Worm (Caenorhabditis elegans) whole organism, L2 larva: ENCODE results near the gene sea-2.

ENCODE experiments used
- C34F6.9 ChIP-seq: fragments of 150-350 bp; optimal IDR thresholded peaks from 2 replicates; lab custom pipeline; 2014; ENCODE audit warnings: missing biosample characterization, missing genetic modification characterization
- F13H6.1 ChIP-seq: sonication (generic microtip); optimal IDR thresholded peaks from 2 replicates; lab custom pipeline; 2016; ENCODE audit warnings: missing genetic modification characterization, missing compliant biosample characterization
- R02D3.7 ChIP-seq: fragments of 150-350 bp; optimal IDR thresholded peaks from 2 replicates; lab custom pipeline; 2014; ENCODE audit warnings: missing biosample characterization, missing genetic modification characterization
- ZK546.5 ChIP-seq: sonication (generic microtip); optimal IDR thresholded peaks from 2 replicates; lab custom pipeline; 2017; ENCODE audit warnings: missing biosample characterization, missing genetic modification characterization
- alr-1 ChIP-seq: fragments of 150-350 bp; optimal IDR thresholded peaks from 2 replicates; lab custom pipeline; 2014; ENCODE audit warnings: missing biosample characterization, missing genetic modification characterization
- aly-2 ChIP-seq: fragments of 150-350 bp; optimal IDR thresholded peaks from 2 replicates; lab custom pipeline; 2014; ENCODE audit warnings: missing biosample characterization, missing genetic modification characterization
- ama-1 ChIP-seq: fragments of 150-350 bp; optimal IDR thresholded peaks from 2 replicates; lab custom pipeline; 2018; ENCODE audit warnings: inconsistent platforms
- blmp-1 ChIP-seq: sonication (generic microtip); optimal IDR thresholded peaks from 2 replicates; lab custom pipeline; 2017; ENCODE audit warnings: missing genetic modification characterization, mild to moderate bottlenecking, missing compliant biosample characterization, antibody characterized with exemption, moderate library complexity; ENCODE audit not compliant: insufficient read depth
- crh-2 ChIP-seq: sonication (generic microtip); optimal IDR thresholded peaks from 2 replicates; lab custom pipeline; 2017; ENCODE audit warnings: missing biosample characterization, missing genetic modification characterization
- dmd-4 ChIP-seq: sonication (generic microtip); optimal IDR thresholded peaks from 2 replicates; lab custom pipeline; 2017; ENCODE audit warnings: missing biosample characterization, missing genetic modification characterization
- egl-27 ChIP-seq: sonication (generic microtip); optimal IDR thresholded peaks from 3 replicates; lab custom pipeline; 2017; ENCODE audit warnings: missing biosample characterization, missing genetic modification reagents, missing genetic modification characterization
- elt-1 ChIP-seq: fragments of 150-350 bp; optimal IDR thresholded peaks from 2 replicates; lab custom pipeline; 2014; ENCODE audit warnings: missing biosample characterization, missing genetic modification characterization
- fos-1 ChIP-seq: fragments of 150-350 bp; optimal IDR thresholded peaks from 2 replicates; lab custom pipeline; 2014; ENCODE audit warnings: missing biosample characterization, missing genetic modification characterization
- gmeb-1 ChIP-seq: fragments of 150-350 bp; optimal IDR thresholded peaks from 2 replicates; lab custom pipeline; 2014; ENCODE audit warnings: missing biosample characterization, missing genetic modification characterization
- lin-11 ChIP-seq: fragments of 150-350 bp; sonication (generic microtip); optimal IDR thresholded peaks from 2 replicates; lab custom pipeline; 2014; ENCODE audit warnings: missing biosample characterization, missing genetic modification characterization, inconsistent platforms, mixed read lengths
- lin-39 ChIP-seq: fragments of 150-350 bp; optimal IDR thresholded peaks from 2 replicates; lab custom pipeline; 2014; ENCODE audit warnings: missing biosample characterization, missing genetic modification reagents, missing genetic modification characterization
- lsy-2 ChIP-seq, 2 experiments: fragments of 150-350 bp in 1 of 2; sonication (generic microtip) in 1 of 2; optimal IDR thresholded peaks; 2 replicates each; lab custom pipeline; 2014 to 2017; ENCODE audit warnings: missing biosample characterization in 2 of 2, missing genetic modification characterization in 2 of 2
- mab-5 ChIP-seq: fragments of 150-350 bp; optimal IDR thresholded peaks from 2 replicates; lab custom pipeline; 2014; ENCODE audit warnings: missing biosample characterization, missing genetic modification characterization
- mbf-1 ChIP-seq: sonication (generic microtip); optimal IDR thresholded peaks from 2 replicates; lab custom pipeline; 2017; ENCODE audit warnings: missing biosample characterization, missing genetic modification characterization
- mdl-1 ChIP-seq, 2 experiments: fragments of 150-350 bp in 1 of 2; sonication (generic microtip) in 1 of 2; optimal IDR thresholded peaks; 2 replicates each; lab custom pipeline; 2017; ENCODE audit warnings: missing biosample characterization in 2 of 2, missing genetic modification characterization in 2 of 2
- nhr-10 ChIP-seq: sonication (generic microtip); optimal IDR thresholded peaks from 2 replicates; lab custom pipeline; 2017; ENCODE audit warnings: missing biosample characterization, missing genetic modification characterization
- nhr-11 ChIP-seq: fragments of 150-350 bp; optimal IDR thresholded peaks from 2 replicates; lab custom pipeline; 2014; ENCODE audit warnings: missing biosample characterization, missing genetic modification characterization
- nhr-129 ChIP-seq: fragments of 150-350 bp; optimal IDR thresholded peaks from 2 replicates; lab custom pipeline; 2014; ENCODE audit warnings: missing biosample characterization, missing genetic modification characterization
- nhr-23 ChIP-seq: fragments of 150-350 bp; optimal IDR thresholded peaks from 2 replicates; lab custom pipeline; 2014; ENCODE audit warnings: missing biosample characterization, missing genetic modification reagents, missing genetic modification characterization
- nhr-237 ChIP-seq: fragments of 150-350 bp; optimal IDR thresholded peaks from 2 replicates; lab custom pipeline; 2014; ENCODE audit warnings: missing biosample characterization, missing genetic modification characterization
- nhr-25 ChIP-seq: fragments of 150-350 bp; sonication (generic microtip); optimal IDR thresholded peaks from 3 replicates; lab custom pipeline; 2014; ENCODE audit warnings: missing biosample characterization, missing genetic modification characterization
- nhr-6 ChIP-seq: fragments of 150-350 bp; optimal IDR thresholded peaks from 2 replicates; lab custom pipeline; 2014; ENCODE audit warnings: missing biosample characterization, missing genetic modification characterization
- peb-1 ChIP-seq: fragments of 150-350 bp; optimal IDR thresholded peaks from 2 replicates; lab custom pipeline; 2014; ENCODE audit warnings: missing biosample characterization, missing genetic modification characterization
- sem-4 ChIP-seq: fragments of 150-350 bp; optimal IDR thresholded peaks from 2 replicates; lab custom pipeline; 2014; ENCODE audit warnings: missing biosample characterization, missing genetic modification reagents, missing genetic modification characterization
- sma-3 ChIP-seq: sonication (generic microtip); optimal IDR thresholded peaks from 2 replicates; lab custom pipeline; 2016; ENCODE audit warnings: missing genetic modification reagents, missing genetic modification characterization, missing compliant biosample characterization
- sma-9 ChIP-seq, 2 experiments: fragments of 150-350 bp in 1 of 2; sonication (generic microtip) in 1 of 2; optimal IDR thresholded peaks; 2 replicates each; lab custom pipeline; 2014 to 2016; ENCODE audit warnings: missing genetic modification characterization in 2 of 2, mild to moderate bottlenecking in 1 of 2, missing biosample characterization in 1 of 2, missing compliant biosample characterization in 1 of 2, missing genetic modification reagents in 1 of 2, moderate library complexity in 1 of 2
- snpc-4 ChIP-seq: fragments of 150-350 bp; optimal IDR thresholded peaks from 2 replicates; lab custom pipeline; 2014; ENCODE audit warnings: missing biosample characterization, missing genetic modification characterization
- unc-39 ChIP-seq: fragments of 150-350 bp; optimal IDR thresholded peaks from 2 replicates; lab custom pipeline; 2014; ENCODE audit warnings: missing biosample characterization, missing genetic modification characterization
- unc-55 ChIP-seq: fragments of 150-350 bp; sonication (generic microtip); optimal IDR thresholded peaks from 3 replicates; lab custom pipeline; 2014; ENCODE audit warnings: missing biosample characterization, missing genetic modification reagents, missing genetic modification characterization
- ztf-1 ChIP-seq: fragments of 200-800 bp; sonication (Bioruptor generic); conservative IDR thresholded peaks from 2 replicates; pipeline ENCODE4 v1.3.6; 2022; ENCODE audit warnings: missing genetic modification characterization, missing compliant biosample characterization
- ztf-11 ChIP-seq: sonication (generic microtip); optimal IDR thresholded peaks from 2 replicates; lab custom pipeline; 2017; ENCODE audit warnings: missing biosample characterization, missing genetic modification characterization
- ztf-4 ChIP-seq: fragments of 150-350 bp; optimal IDR thresholded peaks from 2 replicates; lab custom pipeline; 2014; ENCODE audit warnings: missing biosample characterization, missing genetic modification characterization

The sea-2 gene

ce11 chrII:3935098-3935497 lies 15.1 kb upstream of the sea-2 start:
- no peak for TF ChIP-seq C34F6.9 (tag; lab: Kevin White, UChicago)
- TF ChIP-seq elt-1 (tag; lab: Kevin White, UChicago): no peak
- no peak for TF ChIP-seq blmp-1 (tag; lab: Kevin White, UChicago)
- TF ChIP-seq R02D3.7 (tag; lab: Kevin White, UChicago): no peak

ce11 chrII:3935990-3936389 lies 14.2 kb upstream of the sea-2 start:
- TF ChIP-seq nhr-23 (tag; lab: Kevin White, UChicago) (no peak), mdl-1 (tag; optimal IDR thresholded peaks at IDR 0.05; lab: Kevin White, UChicago) (no peak), F13H6.1 (tag; lab: Kevin White, UChicago) (no peak), nhr-11 (tag; lab: Kevin White, UChicago) (no peak), nhr-6 (no peak), unc-55 (no peak), lin-39 (tag; lab: Kevin White, UChicago) (no peak), mab-5 (no peak), dmd-4 (tag; lab: Kevin White, UChicago) (no peak), ztf-4 (tag; lab: Kevin White, UChicago) (no peak), ztf-1 (GFP tag; lab: Robert Waterston, UW) (no peak), egl-27 (no peak), ama-1 (no peak), nhr-237 (tag; lab: Kevin White, UChicago) (no peak), alr-1 (tag; lab: Kevin White, UChicago) (no peak)

- TF ChIP-seq dmd-4 (tag; lab: Kevin White, UChicago) (no peak), nhr-10 (tag; lab: Kevin White, UChicago) (no peak), unc-39 (tag; lab: Kevin White, UChicago) (no peak), ztf-1 (GFP tag; lab: Robert Waterston, UW) (no peak), ama-1 (no peak), nhr-129 (tag; lab: Kevin White, UChicago) (no peak), mdl-1 (tag; optimal IDR thresholded peaks at IDR 0.05; lab: Kevin White, UChicago) (no peak), mbf-1 (no peak), lin-39 (tag; lab: Kevin White, UChicago) (no peak), alr-1 (tag; lab: Kevin White, UChicago) (no peak), egl-27 (no peak), ZK546.5 (no peak), lin-11 (tag; lab: Kevin White, UChicago) (no peak)
These were observed 2.8 kb upstream of the sea-2 start for ce11 chrII:3947404-3947803.

ce11 chrII:3948507-3948906 lies 1.7 kb upstream of the sea-2 start:
- TF ChIP-seq ZK546.5: no peak
- no peak for TF ChIP-seq snpc-4 (tag; lab: Kevin White, UChicago)
- TF ChIP-seq sem-4 (tag; lab: Kevin White, UChicago): no peak
- peak; percentile 37 for TF ChIP-seq unc-55
- TF ChIP-seq sma-9 (GFP tag; optimal IDR thresholded peaks at IDR 0.05; lab: Kevin White, UChicago): no peak
- TF ChIP-seq sma-9 (tag; optimal IDR thresholded peaks at IDR 0.05; lab: Kevin White, UChicago): no peak
- TF ChIP-seq C34F6.9 (tag; lab: Kevin White, UChicago): peak; percentile 53

ce11 chrII:3951354-3951753 lies 1.2 kb downstream of the sea-2 start:
- TF ChIP-seq crh-2 (peak; percentile 12), peb-1 (no peak), sem-4 (tag; lab: Kevin White, UChicago) (peak; percentile 3), sma-9 (GFP tag; optimal IDR thresholded peaks at IDR 0.05; lab: Kevin White, UChicago) (peak; percentile 69), sma-9 (tag; optimal IDR thresholded peaks at IDR 0.05; lab: Kevin White, UChicago) (no peak), fos-1 (tag; lab: Kevin White, UChicago) (peak; percentile 24), mdl-1 (tag; optimal IDR thresholded peaks at IDR 0.05; lab: Kevin White, UChicago) (no peak), sma-3 (GFP tag; lab: Kevin White, UChicago) (peak; percentile 14), aly-2 (no peak), nhr-129 (tag; lab: Kevin White, UChicago) (peak; percentile 9), gmeb-1 (tag; lab: Kevin White, UChicago) (peak; percentile 17), F13H6.1 (tag; lab: Kevin White, UChicago) (peak; percentile 47), ztf-11 (tag; lab: Kevin White, UChicago) (no peak), lsy-2 (tag; optimal IDR thresholded peaks at IDR 0.05; lab: Kevin White, UChicago) (peak in 1 of 2 experiments; percentile 12), C34F6.9 (tag; lab: Kevin White, UChicago) (peak; percentile 6), nhr-25 (peak; percentile 82), blmp-1 (tag; lab: Kevin White, UChicago) (peak; percentile 60)
- TF ChIP-seq, all 48 proteins: peak for 12
